Fruit fly (Drosophila melanogaster) whole organism, embryonic: ENCODE measurements around the gene DCTN1-p150.

Source experiments
- Adf1 ChIP-seq: fragments of 200-800 bp; sonication (Bioruptor generic); IDR thresholded peaks from 2 replicates; pipeline ENCODE4 v1.3.6; 2022; ENCODE audit warnings: missing biosample characterization, missing genetic modification characterization
- Atf6 ChIP-seq: fragments of 200-800 bp; sonication (Bioruptor generic); IDR thresholded peaks from 2 replicates; pipeline ENCODE4 v1.3.6; 2022; ENCODE audit warnings: missing biosample characterization, missing genetic modification characterization
- B-H2 ChIP-seq: fragments of 200-800 bp; sonication (Bioruptor generic); optimal IDR thresholded peaks from 2 replicates; lab custom pipeline; 2018; ENCODE audit warnings: missing biosample characterization, mild to moderate bottlenecking, missing genetic modification characterization
- BEAF-32 ChIP-seq: fragments of 200-800 bp; sonication (Bioruptor generic); optimal IDR thresholded peaks from 3 replicates; lab custom pipeline; 2017; ENCODE audit warnings: missing biosample characterization, missing genetic modification characterization, mild to moderate bottlenecking, moderate library complexity, missing genetic modification reagents
- BtbVII ChIP-seq: fragments of 200-800 bp; sonication (Bioruptor generic); optimal IDR thresholded peaks from 3 replicates; lab custom pipeline; 2017; ENCODE audit warnings: missing biosample characterization, mild to moderate bottlenecking, missing genetic modification characterization
- CG11085 ChIP-seq: fragments of 200-800 bp; sonication (Bioruptor generic); IDR thresholded peaks from 2 replicates; pipeline ENCODE4 v1.3.6; 2022; ENCODE audit warnings: missing biosample characterization, missing genetic modification characterization
- CG11695 ChIP-seq: fragments of 200-800 bp; sonication (Bioruptor generic); IDR thresholded peaks from 3 replicates; pipeline ENCODE4 v1.3.6; 2022; ENCODE audit warnings: missing biosample characterization, missing genetic modification characterization
- CG12071 ChIP-seq: fragments of 200-800 bp; sonication (Bioruptor generic); optimal IDR thresholded peaks from 3 replicates; lab custom pipeline; 2018; ENCODE audit warnings: missing biosample characterization, mild to moderate bottlenecking, missing genetic modification characterization
- CG12219 ChIP-seq: fragments of 200-800 bp; sonication (Bioruptor generic); optimal IDR thresholded peaks from 3 replicates; lab custom pipeline; 2018; ENCODE audit warnings: missing biosample characterization, mild to moderate bottlenecking, missing genetic modification characterization
- CG13123 ChIP-seq: fragments of 200-800 bp; sonication (Bioruptor generic); optimal IDR thresholded peaks from 2 replicates; lab custom pipeline; 2016; ENCODE audit warnings: missing biosample characterization, missing genetic modification characterization
- CG14667 ChIP-seq: fragments of 200-800 bp; sonication (Bioruptor generic); IDR thresholded peaks from 2 replicates; pipeline ENCODE4 v1.3.6; 2022; ENCODE audit warnings: missing biosample characterization, missing genetic modification characterization
- CG15073 ChIP-seq: fragments of 200-800 bp; sonication (Bioruptor generic); optimal IDR thresholded peaks from 2 replicates; lab custom pipeline; 2016; ENCODE audit warnings: missing biosample characterization, missing genetic modification characterization
- CG1603 ChIP-seq: fragments of 200-800 bp; sonication (Bioruptor generic); optimal IDR thresholded peaks from 2 replicates; lab custom pipeline; 2019; ENCODE audit warnings: missing biosample characterization, mild to moderate bottlenecking, missing genetic modification characterization, moderate library complexity
- CG2120 ChIP-seq: fragments of 200-800 bp; sonication (Bioruptor generic); optimal IDR thresholded peaks from 3 replicates; lab custom pipeline; 2016; ENCODE audit warnings: missing biosample characterization, missing genetic modification characterization
- CG2678 ChIP-seq: fragments of 200-800 bp; sonication (Bioruptor generic); optimal IDR thresholded peaks from 3 replicates; lab custom pipeline; 2019; ENCODE audit warnings: missing biosample characterization, mild to moderate bottlenecking, missing genetic modification characterization, moderate library complexity
- CG32532 ChIP-seq: fragments of 200-800 bp; sonication (Bioruptor generic); IDR thresholded peaks from 2 replicates; pipeline ENCODE4 v1.3.6; 2022; ENCODE audit warnings: missing biosample characterization, missing genetic modification characterization
- CG3995 ChIP-seq: fragments of 200-800 bp; sonication (Bioruptor generic); optimal IDR thresholded peaks from 3 replicates; lab custom pipeline; 2016; ENCODE audit warnings: missing biosample characterization, missing genetic modification characterization
- CG4282 ChIP-seq: fragments of 200-800 bp; sonication (Bioruptor generic); optimal IDR thresholded peaks from 2 replicates; lab custom pipeline; 2016; ENCODE audit warnings: missing biosample characterization, missing genetic modification characterization
- CG6854 ChIP-seq: fragments of 200-800 bp; sonication (Bioruptor generic); optimal IDR thresholded peaks from 3 replicates; lab custom pipeline; 2017; ENCODE audit warnings: missing biosample characterization, mild to moderate bottlenecking, missing genetic modification characterization
- CG7372 ChIP-seq: fragments of 200-800 bp; sonication (Bioruptor generic); IDR thresholded peaks from 2 replicates; pipeline ENCODE4 v1.3.6; 2022; ENCODE audit warnings: missing biosample characterization, missing genetic modification characterization
- D ChIP-seq, 2 experiments: fragments of 200-800 bp in 1 of 2; fragments of >200 bp in 1 of 2; sonication (Bioruptor generic) in 1 of 2; optimal IDR thresholded peaks; 2 replicates in 1 of 2; 3 replicates in 1 of 2; lab custom pipeline; 2017; ENCODE audit warnings: mild to moderate bottlenecking in 1 of 2, missing biosample characterization in 1 of 2, missing genetic modification characterization in 1 of 2, missing genetic modification reagents in 1 of 2
- Doc2 ChIP-seq: fragments of 200-800 bp; sonication (Bioruptor generic); IDR thresholded peaks from 2 replicates; pipeline ENCODE4 v1.3.6; 2022; ENCODE audit warnings: missing biosample characterization, missing genetic modification characterization
- Fer3 ChIP-seq: fragments of 200-800 bp; sonication (Bioruptor generic); optimal IDR thresholded peaks from 2 replicates; lab custom pipeline; 2018; ENCODE audit warnings: missing biosample characterization, mild to moderate bottlenecking, missing genetic modification characterization, moderate library complexity
- HLH4C ChIP-seq: fragments of 200-800 bp; sonication (Bioruptor generic); IDR thresholded peaks from 3 replicates; pipeline ENCODE4 v1.3.6; 2022; ENCODE audit warnings: missing biosample characterization, missing genetic modification characterization; ENCODE audit not compliant: partially characterized antibody
- HmgD ChIP-seq: fragments of 200-800 bp; sonication (Bioruptor generic); optimal IDR thresholded peaks from 3 replicates; lab custom pipeline; 2016; ENCODE audit warnings: missing biosample characterization, missing genetic modification characterization
- HmgZ ChIP-seq: fragments of 200-800 bp; sonication (Bioruptor generic); optimal IDR thresholded peaks from 2 replicates; lab custom pipeline; 2018; ENCODE audit warnings: missing biosample characterization, mild to moderate bottlenecking, missing genetic modification characterization
- Hr78 ChIP-seq, 2 experiments: fragments of 200-800 bp in 1 of 2; fragments of >200 bp in 1 of 2; sonication (Bioruptor generic) in 1 of 2; optimal IDR thresholded peaks; 2 replicates each; lab custom pipeline; 2017 to 2019; ENCODE audit warnings: missing biosample characterization in 2 of 2, missing genetic modification characterization in 2 of 2, mild to moderate bottlenecking in 1 of 2, moderate library complexity in 1 of 2
- Med ChIP-seq: fragments of 200-800 bp; sonication (Bioruptor generic); peaks from one replicate; lab custom pipeline; 2016; ENCODE audit warnings: missing biosample characterization, missing genetic modification characterization, mild to moderate bottlenecking, inconsistent platforms, moderate library complexity
- NFAT ChIP-seq: fragments of 200-800 bp; sonication (Bioruptor generic); IDR thresholded peaks from 2 replicates; pipeline ENCODE4 v1.3.6; 2022; ENCODE audit warnings: missing biosample characterization, missing genetic modification characterization
- Neu2 ChIP-seq: fragments of 200-800 bp; sonication (Bioruptor generic); optimal IDR thresholded peaks from 3 replicates; lab custom pipeline; 2016; ENCODE audit warnings: missing biosample characterization, missing genetic modification characterization, borderline replicate concordance
- Poxn ChIP-seq: fragments of 200-800 bp; sonication (Bioruptor generic); IDR thresholded peaks from 2 replicates; pipeline ENCODE4 v1.3.6; 2022; ENCODE audit warnings: missing biosample characterization, missing genetic modification characterization
- Ptx1 ChIP-seq: fragments of 200-800 bp; sonication (Bioruptor generic); IDR thresholded peaks from 2 replicates; pipeline ENCODE4 v1.3.6; 2022; ENCODE audit warnings: missing biosample characterization, missing genetic modification characterization
- Ravus ChIP-seq: fragments of 200-800 bp; sonication (Bioruptor generic); IDR thresholded peaks from 2 replicates; pipeline ENCODE4 v1.3.6; 2022; ENCODE audit warnings: missing biosample characterization, missing genetic modification characterization
- Sin3A ChIP-seq: fragments of >200 bp; optimal IDR thresholded peaks from 2 replicates; lab custom pipeline; 2018
- Spps ChIP-seq: fragments of 200-800 bp; sonication (Bioruptor generic); optimal IDR thresholded peaks from 2 replicates; lab custom pipeline; 2018; ENCODE audit warnings: missing biosample characterization, mild to moderate bottlenecking, missing genetic modification characterization
- Sry-β ChIP-seq: fragments of 200-800 bp; sonication (Bioruptor generic); optimal IDR thresholded peaks from 2 replicates; lab custom pipeline; 2018; ENCODE audit warnings: missing biosample characterization, mild to moderate bottlenecking, missing genetic modification characterization, moderate library complexity
- Ssrp ChIP-seq: fragments of 200-800 bp; sonication (Bioruptor generic); optimal IDR thresholded peaks from 2 replicates; lab custom pipeline; 2018; ENCODE audit warnings: missing biosample characterization, mild to moderate bottlenecking, missing genetic modification characterization, moderate library complexity
- Xrp1 ChIP-seq: fragments of 200-800 bp; sonication (Bioruptor generic); IDR thresholded peaks from 2 replicates; pipeline ENCODE4 v1.3.6; 2022; ENCODE audit warnings: missing biosample characterization, missing genetic modification characterization
- da ChIP-seq: fragments of 200-800 bp; sonication (Bioruptor generic); optimal IDR thresholded peaks from 2 replicates; lab custom pipeline; 2016; ENCODE audit warnings: missing biosample characterization, missing genetic modification characterization
- en ChIP-seq: fragments of 200-800 bp; sonication (Bioruptor generic); optimal IDR thresholded peaks from 2 replicates; lab custom pipeline; 2016; ENCODE audit warnings: missing biosample characterization, missing genetic modification characterization
- gce ChIP-seq: fragments of 200-800 bp; sonication (Bioruptor generic); IDR thresholded peaks from 3 replicates; pipeline ENCODE4 v1.3.6; 2022; ENCODE audit warnings: missing biosample characterization, missing genetic modification characterization
- gsb-n ChIP-seq: fragments of 200-800 bp; sonication (Bioruptor generic); optimal IDR thresholded peaks from 3 replicates; lab custom pipeline; 2018; ENCODE audit warnings: missing biosample characterization, mild to moderate bottlenecking, missing genetic modification characterization
- kay ChIP-seq: fragments of 200-800 bp; sonication (Bioruptor generic); optimal IDR thresholded peaks from 2 replicates; lab custom pipeline; 2016; ENCODE audit warnings: missing biosample characterization, missing genetic modification characterization
- odd ChIP-seq: fragments of 200-800 bp; sonication (Bioruptor generic); optimal IDR thresholded peaks from 2 replicates; lab custom pipeline; 2017; ENCODE audit warnings: missing biosample characterization, mild to moderate bottlenecking, missing genetic modification characterization
- pfk ChIP-seq: fragments of 200-800 bp; sonication (Bioruptor generic); optimal IDR thresholded peaks from 2 replicates; lab custom pipeline; 2018; ENCODE audit warnings: missing biosample characterization, mild to moderate bottlenecking, missing genetic modification characterization, moderate library complexity
- rib ChIP-seq: fragments of 200-800 bp; sonication (Bioruptor generic); IDR thresholded peaks from 2 replicates; pipeline ENCODE4 v1.3.6; 2022; ENCODE audit warnings: missing biosample characterization, missing genetic modification characterization
- schlank ChIP-seq: fragments of 200-800 bp; sonication (Bioruptor generic); optimal IDR thresholded peaks from 2 replicates; lab custom pipeline; 2018; ENCODE audit warnings: missing biosample characterization, mild to moderate bottlenecking, missing genetic modification characterization
- scrt ChIP-seq: fragments of 200-800 bp; sonication (Bioruptor generic); optimal IDR thresholded peaks from 2 replicates; lab custom pipeline; 2018; ENCODE audit warnings: missing biosample characterization, mild to moderate bottlenecking, missing genetic modification characterization, moderate library complexity
- seq ChIP-seq: fragments of 200-800 bp; sonication (Bioruptor generic); IDR thresholded peaks from 2 replicates; pipeline ENCODE4 v1.3.6; 2022; ENCODE audit warnings: missing biosample characterization, missing genetic modification characterization
- sqz ChIP-seq: fragments of 200-800 bp; sonication (Bioruptor generic); optimal IDR thresholded peaks from 3 replicates; lab custom pipeline; 2018; ENCODE audit warnings: missing biosample characterization, mild to moderate bottlenecking, missing genetic modification characterization

The DCTN1-p150 gene

dm6 chr3L:13911649-13912260 lies 17.4 kb upstream of the DCTN1-p150 start (continued):
- TF ChIP-seq CG32532 (peak; percentile 51), en (no peak), Neu2 (GFP tag; lab: Kevin White, UChicago) (no peak), CG1603 (tag; lab: Kevin White, UChicago) (peak; percentile 5), sqz (GFP tag; lab: Kevin White, UChicago) (peak; percentile 15), Poxn (GFP tag; lab: Robert Waterston, UW) (no peak), Sry-β (GFP tag; lab: Kevin White, UChicago) (no peak), Sin3A (no peak), odd (GFP tag; lab: Kevin White, UChicago) (peak; percentile 55), Spps (tag; lab: Kevin White, UChicago) (no peak), B-H2 (GFP tag; lab: Kevin White, UChicago) (no peak), HLH4C (GFP tag; lab: Robert Waterston, UW) (no peak), CG13123 (GFP tag; lab: Kevin White, UChicago) (no peak), pfk (GFP tag; lab: Kevin White, UChicago) (no peak), Atf6 (peak; percentile 73), BEAF-32 (no peak), Ptx1 (peak; percentile 77), da (GFP tag; lab: Kevin White, UChicago) (no peak), D (optimal IDR thresholded peaks at IDR 0.05; lab: Kevin White, UChicago) (no peak), D (GFP tag; optimal IDR thresholded peaks at IDR 0.05; lab: Kevin White, UChicago) (peak; percentile 35), Ssrp (tag; lab: Kevin White, UChicago) (peak; percentile 77), kay (GFP tag; lab: Kevin White, UChicago) (peak; percentile 26), CG2120 (GFP tag; lab: Kevin White, UChicago) (peak; percentile 22), Xrp1 (GFP tag; lab: Robert Waterston, UW) (peak; percentile 68), CG15073 (GFP tag; lab: Kevin White, UChicago) (no peak), NFAT (no peak), CG7372 (peak; percentile 68)

DNA sequence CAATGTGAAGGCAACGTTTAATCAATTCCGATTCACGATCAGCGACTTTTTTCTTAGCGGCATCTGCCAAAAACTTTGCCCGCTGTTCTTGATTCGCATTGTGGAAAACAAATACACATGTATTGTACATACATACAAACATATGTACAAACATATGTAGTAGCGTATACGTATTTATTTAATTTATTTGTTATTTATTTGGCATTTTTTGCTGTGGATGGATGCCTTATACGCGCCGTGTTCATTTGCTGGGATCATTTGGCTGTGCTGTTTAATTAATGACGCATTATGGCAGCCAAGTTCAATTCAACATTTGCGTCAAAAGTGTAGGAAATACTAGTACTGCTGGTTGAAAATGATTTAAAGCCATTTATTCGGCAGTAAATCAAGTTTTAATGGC lies 16.4 kb upstream of the DCTN1-p150 start:
- TF ChIP-seq Med (GFP tag; lab: Kevin White, UChicago) = peak; percentile 66
- TF ChIP-seq CG12219 (GFP tag; lab: Kevin White, UChicago) = no peak
- TF ChIP-seq CG13123 (GFP tag; lab: Kevin White, UChicago) = no peak
- TF ChIP-seq HmgD (GFP tag; lab: Kevin White, UChicago) = no peak
- TF ChIP-seq pfk (GFP tag; lab: Kevin White, UChicago) = no peak
- no peak for TF ChIP-seq CG14667 (GFP tag; lab: Robert Waterston, UW)
- TF ChIP-seq BtbVII (GFP tag; lab: Kevin White, UChicago) = peak; percentile 57
- 0 out of 2 replicates have a peak, but pooled peaks have one; percentile 25 for TF ChIP-seq Atf6
- no peak for TF ChIP-seq Doc2 (GFP tag; lab: Robert Waterston, UW)
- TF ChIP-seq gce (GFP tag; lab: Robert Waterston, UW) = no peak
- peak; percentile 35; the same call in 1 of the 2 replicates for TF ChIP-seq Adf1 (GFP tag; lab: Robert Waterston, UW)
- TF ChIP-seq CG11695 (GFP tag; lab: Robert Waterston, UW) = peak; percentile 45; the same call in 1 of the 3 replicates
- TF ChIP-seq CG11085 (GFP tag; lab: Robert Waterston, UW) = no peak
- TF ChIP-seq scrt (GFP tag; lab: Kevin White, UChicago) = peak; percentile 5
- TF ChIP-seq schlank (tag; lab: Kevin White, UChicago) = peak; percentile 34
- TF ChIP-seq CG12071 (GFP tag; lab: Kevin White, UChicago) = peak; percentile 51
- no peak for TF ChIP-seq CG3995
- no peak for TF ChIP-seq CG4282 (GFP tag; lab: Kevin White, UChicago)
- TF ChIP-seq seq (GFP tag; lab: Robert Waterston, UW) = peak; percentile 61; the same call in 1 of the 2 replicates
- TF ChIP-seq CG2678 (tag; lab: Kevin White, UChicago) = peak; percentile 53
- no peak for TF ChIP-seq gsb-n (tag; lab: Kevin White, UChicago)
- TF ChIP-seq Fer3 (tag; lab: Kevin White, UChicago) = peak; percentile 49
- TF ChIP-seq Ravus = no peak
- no peak for TF ChIP-seq Hr78 (GFP tag; optimal IDR thresholded peaks at IDR 0.05; lab: Kevin White, UChicago)
- peak; percentile 16 for TF ChIP-seq HmgZ (tag; lab: Kevin White, UChicago)
- peak; percentile 15 for TF ChIP-seq B-H2 (GFP tag; lab: Kevin White, UChicago)
- TF ChIP-seq rib (GFP tag; lab: Robert Waterston, UW) = peak; percentile 84
- TF ChIP-seq CG6854 = peak; percentile 30
